Fruit fly (Drosophila melanogaster) whole organism, prepupa: ENCODE measurements around the gene CG13065.
A peak's percentile ranks its signal among the peaks of the same experiment; 100 is the strongest.

Experiments used
- CG11294 ChIP-seq: fragments of 200-800 bp; sonication (Bioruptor generic); IDR thresholded peaks from 2 replicates; pipeline ENCODE4 v1.3.6; 2022; ENCODE audit warnings: missing biosample characterization, missing genetic modification characterization
- OdsH ChIP-seq: fragments of 200-800 bp; sonication (Bioruptor generic); optimal IDR thresholded peaks from 3 replicates; lab custom pipeline; 2016; ENCODE audit warnings: missing biosample characterization, missing genetic modification characterization
- Sox15 ChIP-seq: fragments of 200-800 bp; sonication (Bioruptor generic); optimal IDR thresholded peaks from 3 replicates; lab custom pipeline; 2016; ENCODE audit warnings: missing biosample characterization, missing genetic modification characterization
- acj6 ChIP-seq: fragments of 200-800 bp; sonication (Bioruptor generic); optimal IDR thresholded peaks from 3 replicates; lab custom pipeline; 2016; ENCODE audit warnings: missing biosample characterization, missing genetic modification characterization
- ss ChIP-seq, 2 experiments: fragments of 200-800 bp; sonication (Bioruptor generic); optimal IDR thresholded peaks; 2 replicates in 1 of 2; 3 replicates in 1 of 2; lab custom pipeline; 2017 to 2018; ENCODE audit warnings: mild to moderate bottlenecking in 2 of 2, missing biosample characterization in 2 of 2, missing genetic modification characterization in 2 of 2, moderate library complexity in 1 of 2

- TF ChIP-seq acj6 (GFP tag; lab: Kevin White, UChicago) (no peak), CG11294 (GFP tag; lab: Robert Waterston, UW) (no peak), ss (GFP tag; optimal IDR thresholded peaks at IDR 0.05; lab: Kevin White, UChicago) (peak in 1 of 2 experiments; percentile 62), Sox15 (no peak), OdsH (GFP tag; lab: Kevin White, UChicago) (no peak)
Observed at dm6 chr3L:16281880-16282556, 4.8 kb downstream of the CG13065 start, which contains the start of gene CG13049.
